Fruit fly (Drosophila melanogaster): Measurements from ENCODE around the gene Tmc.

- TF ChIP-seq br (GFP tag; optimal IDR thresholded peaks at IDR 0.05) (no peak), pan (optimal IDR thresholded peaks at IDR 0.05) (no peak), psq (GFP tag; optimal IDR thresholded peaks at IDR 0.05) (no peak), CG9705 (GFP tag; optimal IDR thresholded peaks at IDR 0.05) (no peak), fru (GFP tag; optimal IDR thresholded peaks at IDR 0.05) (no peak), Hr78 (GFP tag; optimal IDR thresholded peaks at IDR 0.05) (no peak), HLH106 (tag; optimal IDR thresholded peaks at IDR 0.05) (no peak), CrebA (GFP tag; optimal IDR thresholded peaks at IDR 0.05; ENCODE audit: borderline replicate concordance) (no peak), h (GFP tag; optimal IDR thresholded peaks at IDR 0.05) (no peak)
Observed at dm6 chr3L:9629093-9629492, 31.5 kb downstream of the Tmc start, which contains the start of gene Or67b.
